Fruit fly (Drosophila melanogaster) S2 (cell line): Measurements from ENCODE around the gene CG42240.

Experiments
- CG8478 ChIP-seq: fragments of >200 bp; optimal IDR thresholded peaks from 2 replicates; lab custom pipeline; 2018
- CTCF ChIP-seq, 2 experiments: fragments of >200 bp; optimal IDR thresholded peaks; 2 replicates each; lab custom pipeline; 2018

DNA sequence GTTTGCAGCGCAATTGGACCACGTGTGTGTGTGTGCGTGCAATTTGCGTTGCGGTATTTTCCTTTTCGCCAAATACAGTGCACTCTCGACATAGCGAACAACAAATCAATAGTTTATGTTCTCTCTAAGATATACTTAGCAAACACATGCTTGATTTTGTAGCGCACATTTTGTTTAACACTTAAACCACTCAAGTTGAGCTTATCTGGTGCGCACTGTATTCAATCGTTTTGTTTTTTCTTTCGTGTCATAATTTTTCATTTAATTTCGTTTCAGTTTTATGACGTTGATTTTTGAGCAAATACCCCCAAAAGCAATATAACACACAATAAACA lies 35.7 kb downstream of the CG42240 start:
- TF ChIP-seq CTCF (optimal IDR thresholded peaks at IDR 0.05; lab: Kevin White, UChicago) (no peak), CG8478 (lab: Kevin White, UChicago) (no peak)
